Fruit fly (Drosophila melanogaster) whole organism, prepupa: ENCODE measurements around the gene pall.

ENCODE experiments used
- Blimp-1 ChIP-seq: fragments of 200-800 bp; sonication (Bioruptor generic); optimal IDR thresholded peaks from 3 replicates; lab custom pipeline; 2017; ENCODE audit warnings: missing biosample characterization, missing genetic modification characterization, mild to moderate bottlenecking, moderate library complexity, missing genetic modification reagents
- CG11762 ChIP-seq: fragments of 200-800 bp; sonication (Bioruptor generic); optimal IDR thresholded peaks from 3 replicates; lab custom pipeline; 2016; ENCODE audit warnings: missing biosample characterization, missing genetic modification characterization; ENCODE audit not compliant: insufficient read depth
- CG11902 ChIP-seq: fragments of 200-800 bp; sonication (Bioruptor generic); optimal IDR thresholded peaks from 3 replicates; lab custom pipeline; 2016; ENCODE audit warnings: missing biosample characterization, missing genetic modification characterization
- CG15336 ChIP-seq: fragments of 200-800 bp; sonication (Bioruptor generic); IDR thresholded peaks from 2 replicates; pipeline ENCODE4 v1.3.6; 2022; ENCODE audit warnings: missing biosample characterization, missing genetic modification characterization
- CG1621 ChIP-seq: fragments of 200-800 bp; sonication (Bioruptor generic); optimal IDR thresholded peaks from 3 replicates; lab custom pipeline; 2018; ENCODE audit warnings: missing biosample characterization, mild to moderate bottlenecking, missing genetic modification characterization
- CG16779 ChIP-seq: fragments of 200-800 bp; sonication (Bioruptor generic); optimal IDR thresholded peaks from 3 replicates; lab custom pipeline; 2017; ENCODE audit warnings: missing biosample characterization, mild to moderate bottlenecking, missing genetic modification characterization
- CG31627 ChIP-seq: fragments of 200-800 bp; sonication (Bioruptor generic); optimal IDR thresholded peaks from 3 replicates; lab custom pipeline; 2016; ENCODE audit warnings: missing biosample characterization, missing genetic modification characterization
- CG32006 ChIP-seq: fragments of 200-800 bp; sonication (Bioruptor generic); optimal IDR thresholded peaks from 3 replicates; lab custom pipeline; 2017; ENCODE audit warnings: missing biosample characterization, mild to moderate bottlenecking, missing genetic modification characterization
- CG34406 ChIP-seq: fragments of 200-800 bp; sonication (Bioruptor generic); optimal IDR thresholded peaks from 3 replicates; lab custom pipeline; 2016; ENCODE audit warnings: missing biosample characterization, missing genetic modification characterization
- CG3919 ChIP-seq: fragments of 200-800 bp; sonication (Bioruptor generic); optimal IDR thresholded peaks from 3 replicates; lab custom pipeline; 2016; ENCODE audit warnings: missing biosample characterization, missing genetic modification characterization
- CG6163 ChIP-seq: fragments of 200-800 bp; sonication (Bioruptor generic); IDR thresholded peaks from 3 replicates; pipeline ENCODE4 v1.3.6; 2022; ENCODE audit warnings: missing biosample characterization, missing genetic modification characterization
- CG6276 ChIP-seq: fragments of 200-800 bp; sonication (Bioruptor generic); optimal IDR thresholded peaks from 2 replicates; lab custom pipeline; 2017; ENCODE audit warnings: missing biosample characterization, mild to moderate bottlenecking, missing genetic modification characterization
- CG6808 ChIP-seq: fragments of 200-800 bp; sonication (Bioruptor generic); optimal IDR thresholded peaks from 3 replicates; lab custom pipeline; 2017; ENCODE audit warnings: missing biosample characterization, missing genetic modification characterization, mild to moderate bottlenecking, moderate library complexity, missing genetic modification reagents
- CG6854 ChIP-seq: fragments of 200-800 bp; sonication (Bioruptor generic); optimal IDR thresholded peaks from 2 replicates; lab custom pipeline; 2017; ENCODE audit warnings: missing biosample characterization, mild to moderate bottlenecking, missing genetic modification characterization
- CG8119 ChIP-seq: fragments of 200-800 bp; sonication (Bioruptor generic); IDR thresholded peaks from 3 replicates; pipeline ENCODE4 v1.3.6; 2022; ENCODE audit warnings: missing biosample characterization, missing genetic modification characterization
- CG8319 ChIP-seq: fragments of 200-800 bp; sonication (Bioruptor generic); optimal IDR thresholded peaks from 3 replicates; lab custom pipeline; 2016; ENCODE audit warnings: missing biosample characterization, missing genetic modification characterization
- CG8632 ChIP-seq: fragments of 200-800 bp; sonication (Bioruptor generic); optimal IDR thresholded peaks from 3 replicates; lab custom pipeline; 2016; ENCODE audit warnings: missing biosample characterization, missing genetic modification characterization
- CG9139 ChIP-seq: fragments of 200-800 bp; sonication (Bioruptor generic); optimal IDR thresholded peaks from 3 replicates; lab custom pipeline; 2017; ENCODE audit warnings: missing biosample characterization, mild to moderate bottlenecking, missing genetic modification characterization
- Eip75B ChIP-seq: fragments of 200-800 bp; sonication (Bioruptor generic); optimal IDR thresholded peaks from 3 replicates; lab custom pipeline; 2016; ENCODE audit warnings: missing biosample characterization, missing genetic modification characterization
- Eip78C ChIP-seq: fragments of 200-800 bp; sonication (Bioruptor generic); peaks from one replicate; lab custom pipeline; 2016; ENCODE audit warnings: missing biosample characterization, missing genetic modification characterization
- Eip93F ChIP-seq: fragments of 200-800 bp; sonication (Bioruptor generic); optimal IDR thresholded peaks from 2 replicates; lab custom pipeline; 2016; ENCODE audit warnings: missing biosample characterization, mild to moderate bottlenecking, missing genetic modification characterization
- Ets96B ChIP-seq: fragments of 200-800 bp; optimal IDR thresholded peaks from 2 replicates; lab custom pipeline; 2019; ENCODE audit warnings: missing biosample characterization, mild to moderate bottlenecking, missing genetic modification characterization, moderate library complexity
- Hr38 ChIP-seq: sonication (Bioruptor generic); optimal IDR thresholded peaks from 2 replicates; lab custom pipeline; 2016; ENCODE audit warnings: missing biosample characterization, missing genetic modification characterization
- Hr39 ChIP-seq: fragments of 200-800 bp; sonication (Bioruptor generic); optimal IDR thresholded peaks from 2 replicates; lab custom pipeline; 2016; ENCODE audit warnings: missing biosample characterization, missing genetic modification characterization
- Hr4 ChIP-seq: fragments of 200-800 bp; sonication (Bioruptor generic); optimal IDR thresholded peaks from 3 replicates; lab custom pipeline; 2016; ENCODE audit warnings: missing biosample characterization, missing genetic modification characterization
- Lpt ChIP-seq: fragments of 200-800 bp; sonication (Bioruptor generic); optimal IDR thresholded peaks from 3 replicates; lab custom pipeline; 2016; ENCODE audit warnings: missing biosample characterization, missing genetic modification characterization
- OdsH ChIP-seq: fragments of 200-800 bp; sonication (Bioruptor generic); optimal IDR thresholded peaks from 3 replicates; lab custom pipeline; 2016; ENCODE audit warnings: missing biosample characterization, missing genetic modification characterization
- Smox ChIP-seq: fragments of 200-800 bp; sonication (Bioruptor generic); optimal IDR thresholded peaks from 3 replicates; lab custom pipeline; 2016; ENCODE audit warnings: missing biosample characterization, missing genetic modification characterization
- Sox102F ChIP-seq: fragments of 200-800 bp; sonication (Bioruptor generic); optimal IDR thresholded peaks from 2 replicates; lab custom pipeline; 2016; ENCODE audit warnings: missing biosample characterization, mild to moderate bottlenecking, missing genetic modification characterization
- achi ChIP-seq: fragments of 200-800 bp; sonication (Bioruptor generic); optimal IDR thresholded peaks from 3 replicates; lab custom pipeline; 2016; ENCODE audit warnings: missing biosample characterization, missing genetic modification characterization
- cyc ChIP-seq: fragments of 200-800 bp; sonication (Bioruptor generic); optimal IDR thresholded peaks from 3 replicates; lab custom pipeline; 2016; ENCODE audit warnings: missing biosample characterization, missing genetic modification characterization
- eg ChIP-seq: fragments of 200-800 bp; sonication (Bioruptor generic); IDR thresholded peaks from 3 replicates; pipeline ENCODE4 v1.3.6; 2022; ENCODE audit warnings: missing biosample characterization, missing genetic modification characterization
- esn ChIP-seq: fragments of 200-800 bp; sonication (Bioruptor generic); optimal IDR thresholded peaks from 2 replicates; lab custom pipeline; 2016; ENCODE audit warnings: missing biosample characterization, mild to moderate bottlenecking, missing genetic modification characterization, moderate library complexity
- fd59A ChIP-seq: fragments of 200-800 bp; sonication (Bioruptor generic); optimal IDR thresholded peaks from 2 replicates; lab custom pipeline; 2017; ENCODE audit warnings: missing biosample characterization, mild to moderate bottlenecking, missing genetic modification characterization, missing genetic modification reagents
- fd85E ChIP-seq: fragments of 200-800 bp; sonication (Bioruptor generic); optimal IDR thresholded peaks from 3 replicates; lab custom pipeline; 2016; ENCODE audit warnings: missing biosample characterization, missing genetic modification characterization
- fkh ChIP-seq: fragments of 200-800 bp; sonication (Bioruptor generic); optimal IDR thresholded peaks from 3 replicates; lab custom pipeline; 2017; ENCODE audit warnings: missing biosample characterization, mild to moderate bottlenecking, missing genetic modification characterization, moderate library complexity
- net ChIP-seq: fragments of 200-800 bp; sonication (Bioruptor generic); optimal IDR thresholded peaks from 3 replicates; lab custom pipeline; 2016; ENCODE audit warnings: missing biosample characterization, missing genetic modification characterization
- pdm3 ChIP-seq: fragments of 200-800 bp; sonication (Bioruptor generic); optimal IDR thresholded peaks from 3 replicates; lab custom pipeline; 2016; ENCODE audit warnings: missing biosample characterization, missing genetic modification characterization
- salr ChIP-seq, 2 experiments: fragments of 200-800 bp; sonication (Bioruptor generic); optimal IDR thresholded peaks; 3 replicates each; lab custom pipeline; 2016 to 2018; ENCODE audit warnings: missing biosample characterization in 2 of 2, missing genetic modification characterization in 2 of 2, mild to moderate bottlenecking in 1 of 2
- spab ChIP-seq: fragments of 200-800 bp; sonication (Bioruptor generic); optimal IDR thresholded peaks from 2 replicates; lab custom pipeline; 2017; ENCODE audit warnings: missing biosample characterization, mild to moderate bottlenecking, missing genetic modification characterization, missing genetic modification reagents
- ss ChIP-seq, 2 experiments: fragments of 200-800 bp; sonication (Bioruptor generic); optimal IDR thresholded peaks; 2 replicates in 1 of 2; 3 replicates in 1 of 2; lab custom pipeline; 2017 to 2018; ENCODE audit warnings: mild to moderate bottlenecking in 2 of 2, missing biosample characterization in 2 of 2, missing genetic modification characterization in 2 of 2, moderate library complexity in 1 of 2
- svp ChIP-seq: fragments of 200-800 bp; sonication (Bioruptor generic); peaks from one replicate; lab custom pipeline; 2016; ENCODE audit warnings: missing biosample characterization, missing genetic modification characterization

pall gene

dm6 chr3L:9468261-9468890 is 19.2 kb downstream of the pall start (continued):
- TF ChIP-seq salr (GFP tag; optimal IDR thresholded peaks at IDR 0.05; lab: Kevin White, UChicago) (peak in 1 of 2 experiments; percentile 45), CG11902 (no peak), Hr39 (GFP tag; lab: Kevin White, UChicago) (peak; percentile 19), CG3919 (GFP tag; lab: Kevin White, UChicago) (no peak), CG32006 (GFP tag; lab: Kevin White, UChicago) (peak; percentile 62), CG31627 (peak; percentile 29), CG11762 (GFP tag; lab: Kevin White, UChicago) (no peak), Blimp-1 (GFP tag; lab: Kevin White, UChicago) (no peak)

- TF ChIP-seq CG8119 = peak; percentile 66
- TF ChIP-seq CG6276 = peak; percentile 73
- no peak for TF ChIP-seq esn (GFP tag; lab: Kevin White, UChicago)
- no peak for TF ChIP-seq svp
- TF ChIP-seq CG31627 = no peak
- no peak for TF ChIP-seq Hr38 (GFP tag; lab: Kevin White, UChicago)
- peak; percentile 32 for TF ChIP-seq CG3919 (GFP tag; lab: Kevin White, UChicago)
- TF ChIP-seq Eip78C = peak; percentile 40
- no peak for TF ChIP-seq Eip75B (GFP tag; lab: Kevin White, UChicago)
- peak; percentile 9 for TF ChIP-seq achi
- TF ChIP-seq eg (GFP tag; lab: Robert Waterston, UW) = peak; percentile 83
- TF ChIP-seq CG8632 (GFP tag; lab: Kevin White, UChicago) = no peak
- peak; percentile 58 for TF ChIP-seq CG9139 (GFP tag; lab: Kevin White, UChicago)
- TF ChIP-seq CG32006 (GFP tag; lab: Kevin White, UChicago) = no peak
- peak in 1 of 2 experiments; percentile 11 for TF ChIP-seq salr (GFP tag; optimal IDR thresholded peaks at IDR 0.05; lab: Kevin White, UChicago)
- TF ChIP-seq Eip93F (GFP tag; lab: Kevin White, UChicago) = no peak
- peak; percentile 80; the same call in 2 of the 3 replicates for TF ChIP-seq CG6163 (GFP tag; lab: Robert Waterston, UW)
- TF ChIP-seq CG16779 = peak; percentile 8
- TF ChIP-seq fd59A (GFP tag; lab: Kevin White, UChicago) = no peak
- no peak for TF ChIP-seq OdsH (GFP tag; lab: Kevin White, UChicago)
- TF ChIP-seq Sox102F = peak; percentile 15
- TF ChIP-seq pdm3 (GFP tag; lab: Kevin White, UChicago) = no peak
- TF ChIP-seq CG11762 (GFP tag; lab: Kevin White, UChicago) = no peak
- peak; percentile 48 for TF ChIP-seq Lpt (GFP tag; lab: Kevin White, UChicago)
- no peak for TF ChIP-seq Smox (GFP tag; lab: Kevin White, UChicago)
- peak; percentile 48 for TF ChIP-seq CG6854
- peak; percentile 21 for TF ChIP-seq fd85E (GFP tag; lab: Kevin White, UChicago)
- TF ChIP-seq CG34406 (GFP tag; lab: Kevin White, UChicago) = no peak
- no peak for TF ChIP-seq cyc
- TF ChIP-seq ss (GFP tag; optimal IDR thresholded peaks at IDR 0.05; lab: Kevin White, UChicago) = peak; percentile 68 to 71
- TF ChIP-seq Ets96B (tag; lab: Kevin White, UChicago) = no peak
- TF ChIP-seq net (GFP tag; lab: Kevin White, UChicago) = peak; percentile 44
- TF ChIP-seq spab (GFP tag; lab: Kevin White, UChicago) = peak; percentile 2
- TF ChIP-seq CG15336 (GFP tag; lab: Robert Waterston, UW) = peak; percentile 60
- peak; percentile 23 for TF ChIP-seq CG1621
- TF ChIP-seq Hr4 (GFP tag; lab: Kevin White, UChicago) = no peak
- peak; percentile 59 for TF ChIP-seq CG6808 (GFP tag; lab: Kevin White, UChicago)
- TF ChIP-seq fkh (GFP tag; lab: Kevin White, UChicago) = peak; percentile 77
- TF ChIP-seq CG8319 (GFP tag; lab: Kevin White, UChicago) = no peak
Observed at dm6 chr3L:9467763-9468206, 19.8 kb downstream of the pall start.
